Worm (Caenorhabditis elegans): Measurements from ENCODE around the gene bkip-1.

DNA sequence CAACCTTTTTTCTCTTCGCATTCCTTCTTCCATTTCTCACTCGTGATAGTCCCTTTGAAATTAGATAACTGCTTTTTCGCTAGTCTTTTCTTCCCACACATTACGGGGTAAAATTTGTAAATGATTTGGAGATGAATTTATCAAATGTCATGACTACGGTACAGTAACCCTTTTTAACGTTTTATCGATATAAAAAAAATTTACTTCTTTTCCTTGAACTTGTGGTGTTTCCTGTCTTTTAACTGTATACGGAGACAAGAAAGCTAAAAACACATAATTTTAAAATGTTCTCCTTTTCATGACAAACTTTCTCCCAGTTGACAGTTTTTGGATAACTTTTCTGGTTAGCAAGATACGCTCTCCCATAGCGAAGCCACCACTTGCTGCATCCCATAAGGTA lies 49.0 kb downstream of the bkip-1 start, which contains the start of gene W03H9.1:
- no peak for TF ChIP-seq ceh-9 (tag; optimal IDR thresholded peaks at IDR 0.05)
- no peak for TF ChIP-seq sea-2 (GFP tag; optimal IDR thresholded peaks at IDR 0.05)
- no peak for TF ChIP-seq nhr-28 (tag; optimal IDR thresholded peaks at IDR 0.05)
- no peak for TF ChIP-seq nhr-11 (tag; optimal IDR thresholded peaks at IDR 0.05)
